Fruit fly (Drosophila melanogaster) whole organism, embryonic: ENCODE measurements around the gene sws.
A peak's percentile ranks its signal among the peaks of the same experiment; 100 is the strongest.

Source experiments
- Adf1 ChIP-seq: fragments of 200-800 bp; sonication (Bioruptor generic); IDR thresholded peaks from 2 replicates; pipeline ENCODE4 v1.3.6; 2022; ENCODE audit warnings: missing biosample characterization, missing genetic modification characterization
- CG11456 ChIP-seq: fragments of 200-800 bp; sonication (Bioruptor generic); IDR thresholded peaks from 3 replicates; pipeline ENCODE4 v1.3.6; 2022; ENCODE audit warnings: missing biosample characterization, missing genetic modification characterization
- CG13775 ChIP-seq: fragments of 200-800 bp; sonication (Bioruptor generic); optimal IDR thresholded peaks from 3 replicates; lab custom pipeline; 2017; ENCODE audit warnings: missing biosample characterization, mild to moderate bottlenecking, missing genetic modification characterization
- CG13894 ChIP-seq: fragments of 200-800 bp; sonication (Bioruptor generic); optimal IDR thresholded peaks from 3 replicates; lab custom pipeline; 2018; ENCODE audit warnings: missing biosample characterization, mild to moderate bottlenecking, missing genetic modification characterization, moderate library complexity
- CG1603 ChIP-seq: fragments of 200-800 bp; sonication (Bioruptor generic); optimal IDR thresholded peaks from 2 replicates; lab custom pipeline; 2019; ENCODE audit warnings: missing biosample characterization, mild to moderate bottlenecking, missing genetic modification characterization, moderate library complexity
- CG16863 ChIP-seq: fragments of 200-800 bp; sonication (Bioruptor generic); optimal IDR thresholded peaks from 3 replicates; lab custom pipeline; 2016; ENCODE audit warnings: missing biosample characterization, missing genetic modification characterization
- CG17328 ChIP-seq: fragments of 200-800 bp; sonication (Bioruptor generic); IDR thresholded peaks from 2 replicates; pipeline ENCODE4 v1.3.6; 2022; ENCODE audit warnings: missing biosample characterization, missing genetic modification characterization
- CG17568 ChIP-seq: fragments of 200-800 bp; sonication (Bioruptor generic); optimal IDR thresholded peaks from 2 replicates; lab custom pipeline; 2018; ENCODE audit warnings: missing biosample characterization, mild to moderate bottlenecking, missing genetic modification characterization, moderate library complexity
- CG30020 ChIP-seq: fragments of 200-800 bp; optimal IDR thresholded peaks from 2 replicates; lab custom pipeline; 2019; ENCODE audit warnings: missing biosample characterization, mild to moderate bottlenecking, missing genetic modification characterization, moderate library complexity
- CG31224 ChIP-seq: fragments of 200-800 bp; sonication (Bioruptor generic); IDR thresholded peaks from 2 replicates; pipeline ENCODE4 v1.3.6; 2022; ENCODE audit warnings: missing biosample characterization, missing genetic modification characterization
- CG32532 ChIP-seq: fragments of 200-800 bp; sonication (Bioruptor generic); IDR thresholded peaks from 2 replicates; pipeline ENCODE4 v1.3.6; 2022; ENCODE audit warnings: missing biosample characterization, missing genetic modification characterization
- CG3281 ChIP-seq: fragments of 200-800 bp; sonication (Bioruptor generic); optimal IDR thresholded peaks from 3 replicates; lab custom pipeline; 2017; ENCODE audit warnings: missing biosample characterization, mild to moderate bottlenecking, missing genetic modification characterization
- CG34422 ChIP-seq: fragments of 200-800 bp; sonication (Bioruptor generic); IDR thresholded peaks from 3 replicates; pipeline ENCODE4 v1.3.6; 2022; ENCODE audit warnings: missing biosample characterization, missing genetic modification characterization
- CG4282 ChIP-seq: fragments of 200-800 bp; sonication (Bioruptor generic); optimal IDR thresholded peaks from 2 replicates; lab custom pipeline; 2016; ENCODE audit warnings: missing biosample characterization, missing genetic modification characterization
- CG4707 ChIP-seq: fragments of 200-800 bp; sonication (Bioruptor generic); optimal IDR thresholded peaks from 2 replicates; lab custom pipeline; 2018; ENCODE audit warnings: missing biosample characterization, mild to moderate bottlenecking, missing genetic modification characterization, moderate library complexity
- CG5180 ChIP-seq: fragments of 200-800 bp; sonication (Bioruptor generic); optimal IDR thresholded peaks from 3 replicates; lab custom pipeline; 2017; ENCODE audit warnings: missing biosample characterization, missing genetic modification characterization, mild to moderate bottlenecking, moderate library complexity, missing genetic modification reagents
- CG7372 ChIP-seq: fragments of 200-800 bp; sonication (Bioruptor generic); IDR thresholded peaks from 2 replicates; pipeline ENCODE4 v1.3.6; 2022; ENCODE audit warnings: missing biosample characterization, missing genetic modification characterization
- CG9215 ChIP-seq: fragments of 200-800 bp; sonication (Bioruptor generic); IDR thresholded peaks from 2 replicates; pipeline ENCODE4 v1.3.6; 2022; ENCODE audit warnings: missing biosample characterization, missing genetic modification characterization
- CG9437 ChIP-seq: fragments of 200-800 bp; sonication (Bioruptor generic); optimal IDR thresholded peaks from 2 replicates; lab custom pipeline; 2018; ENCODE audit warnings: missing biosample characterization, mild to moderate bottlenecking, missing genetic modification characterization
- CG9876 ChIP-seq: fragments of 200-800 bp; sonication (Bioruptor generic); optimal IDR thresholded peaks from 2 replicates; lab custom pipeline; 2016; ENCODE audit warnings: missing biosample characterization, missing genetic modification characterization
- Dek ChIP-seq: fragments of 200-800 bp; sonication (Bioruptor generic); optimal IDR thresholded peaks from 3 replicates; lab custom pipeline; 2019; ENCODE audit warnings: missing biosample characterization, mild to moderate bottlenecking, missing genetic modification characterization, moderate library complexity
- Ets97D ChIP-seq: fragments of 200-800 bp; sonication (Bioruptor generic); optimal IDR thresholded peaks from 3 replicates; lab custom pipeline; 2016; ENCODE audit warnings: missing biosample characterization, missing genetic modification characterization
- HHEX ChIP-seq: fragments of 200-800 bp; sonication (Bioruptor generic); optimal IDR thresholded peaks from 3 replicates; lab custom pipeline; 2017; ENCODE audit warnings: missing biosample characterization, mild to moderate bottlenecking, missing genetic modification characterization, missing genetic modification reagents
- HLH54F ChIP-seq: fragments of 200-800 bp; sonication (Bioruptor generic); optimal IDR thresholded peaks from 3 replicates; lab custom pipeline; 2016; ENCODE audit warnings: missing biosample characterization, missing genetic modification characterization
- Hr51 ChIP-seq, 2 experiments: fragments of 200-800 bp; sonication (Bioruptor generic); optimal IDR thresholded peaks; 2 replicates in 1 of 2; 3 replicates in 1 of 2; lab custom pipeline; 2016 to 2018; ENCODE audit warnings: missing biosample characterization in 2 of 2, missing genetic modification characterization in 2 of 2, mild to moderate bottlenecking in 1 of 2, moderate library complexity in 1 of 2
- Hsf ChIP-seq: fragments of 200-800 bp; sonication (Bioruptor generic); optimal IDR thresholded peaks from 3 replicates; lab custom pipeline; 2016; ENCODE audit warnings: missing biosample characterization, missing genetic modification characterization
- Nf-YC ChIP-seq: fragments of 200-800 bp; optimal IDR thresholded peaks from 3 replicates; lab custom pipeline; 2019; ENCODE audit warnings: missing biosample characterization, mild to moderate bottlenecking, missing genetic modification characterization, moderate library complexity
- Sox100B ChIP-seq: fragments of 200-800 bp; sonication (Bioruptor generic); optimal IDR thresholded peaks from 3 replicates; lab custom pipeline; 2018; ENCODE audit warnings: missing biosample characterization, mild to moderate bottlenecking, missing genetic modification characterization
- al ChIP-seq: fragments of 200-800 bp; sonication (Bioruptor generic); IDR thresholded peaks from 2 replicates; pipeline ENCODE4 v1.3.6; 2022; ENCODE audit warnings: missing biosample characterization, missing genetic modification characterization
- cato ChIP-seq: fragments of 200-800 bp; sonication (Bioruptor generic); optimal IDR thresholded peaks from 2 replicates; lab custom pipeline; 2016; ENCODE audit warnings: missing biosample characterization, missing genetic modification characterization, borderline replicate concordance
- chm ChIP-seq: fragments of 200-800 bp; sonication (Bioruptor generic); IDR thresholded peaks from 2 replicates; pipeline ENCODE4 v1.3.6; 2022; ENCODE audit warnings: missing biosample characterization, missing genetic modification characterization
- dimm ChIP-seq: fragments of 200-800 bp; sonication (Bioruptor generic); IDR thresholded peaks from 2 replicates; pipeline ENCODE4 v1.3.6; 2022; ENCODE audit warnings: missing biosample characterization, missing genetic modification characterization
- dmrt11E ChIP-seq: fragments of 200-800 bp; sonication (Bioruptor generic); optimal IDR thresholded peaks from 3 replicates; lab custom pipeline; 2018; ENCODE audit warnings: missing biosample characterization, mild to moderate bottlenecking, missing genetic modification characterization, moderate library complexity
- dpn ChIP-seq, 2 experiments: fragments of 200-800 bp; sonication (Bioruptor generic); optimal IDR thresholded peaks; 3 replicates each; lab custom pipeline; 2016; ENCODE audit warnings: missing biosample characterization in 2 of 2, missing genetic modification characterization in 2 of 2
- eve ChIP-seq, 2 experiments: fragments of >200 bp; optimal IDR thresholded peaks; 2 replicates each; lab custom pipeline; 2017; ENCODE audit warnings: missing biosample characterization in 2 of 2, missing genetic modification characterization in 2 of 2
- grn ChIP-seq: fragments of 200-800 bp; sonication (Bioruptor generic); optimal IDR thresholded peaks from 3 replicates; lab custom pipeline; 2017; ENCODE audit warnings: missing biosample characterization, missing genetic modification characterization
- jumu ChIP-seq: fragments of 200-800 bp; sonication (Bioruptor generic); optimal IDR thresholded peaks from 3 replicates; lab custom pipeline; 2016; ENCODE audit warnings: missing biosample characterization, missing genetic modification characterization
- kah ChIP-seq: fragments of 200-800 bp; sonication (Bioruptor generic); optimal IDR thresholded peaks from 2 replicates; lab custom pipeline; 2018; ENCODE audit warnings: missing biosample characterization, mild to moderate bottlenecking, missing genetic modification characterization
- lilli ChIP-seq: fragments of 200-800 bp; sonication (Bioruptor generic); optimal IDR thresholded peaks from 3 replicates; lab custom pipeline; 2016; ENCODE audit warnings: missing biosample characterization, missing genetic modification characterization
- mam ChIP-seq: fragments of 200-800 bp; sonication (Bioruptor generic); optimal IDR thresholded peaks from 3 replicates; lab custom pipeline; 2016; ENCODE audit warnings: missing biosample characterization, missing genetic modification characterization
- nom ChIP-seq: fragments of 200-800 bp; sonication (Bioruptor generic); optimal IDR thresholded peaks from 2 replicates; lab custom pipeline; 2017; ENCODE audit warnings: missing biosample characterization, missing genetic modification characterization, mild to moderate bottlenecking, moderate library complexity, missing genetic modification reagents
- onecut ChIP-seq: fragments of 200-800 bp; sonication (Bioruptor generic); IDR thresholded peaks from 2 replicates; pipeline ENCODE4 v1.3.6; 2022; ENCODE audit warnings: missing biosample characterization, missing genetic modification characterization
- pho ChIP-seq: fragments of 200-800 bp; sonication (Bioruptor generic); optimal IDR thresholded peaks from 2 replicates; lab custom pipeline; 2016; ENCODE audit warnings: missing biosample characterization, missing genetic modification characterization
- row ChIP-seq: fragments of 200-800 bp; sonication (Bioruptor generic); IDR thresholded peaks from 3 replicates; pipeline ENCODE4 v1.3.6; 2022; ENCODE audit warnings: missing biosample characterization, missing genetic modification characterization
- salm ChIP-seq: fragments of 200-800 bp; sonication (Bioruptor generic); optimal IDR thresholded peaks from 2 replicates; lab custom pipeline; 2018; ENCODE audit warnings: missing biosample characterization, mild to moderate bottlenecking, missing genetic modification characterization
- slp2 ChIP-seq: fragments of 200-800 bp; sonication (Bioruptor generic); optimal IDR thresholded peaks from 2 replicates; lab custom pipeline; 2016; ENCODE audit warnings: missing biosample characterization, missing genetic modification characterization
- sob ChIP-seq: fragments of 200-800 bp; sonication (Bioruptor generic); IDR thresholded peaks from 2 replicates; pipeline ENCODE4 v1.3.6; 2022; ENCODE audit warnings: missing biosample characterization, missing genetic modification characterization
- sqz ChIP-seq: fragments of 200-800 bp; sonication (Bioruptor generic); optimal IDR thresholded peaks from 3 replicates; lab custom pipeline; 2018; ENCODE audit warnings: missing biosample characterization, mild to moderate bottlenecking, missing genetic modification characterization
- wek ChIP-seq: fragments of 200-800 bp; sonication (Bioruptor generic); optimal IDR thresholded peaks from 3 replicates; lab custom pipeline; 2018; ENCODE audit warnings: missing biosample characterization, mild to moderate bottlenecking, missing genetic modification characterization, moderate library complexity
- wor ChIP-seq: fragments of 200-800 bp; sonication (Bioruptor generic); IDR thresholded peaks from 2 replicates; pipeline ENCODE4 v1.3.6; 2022; ENCODE audit warnings: missing biosample characterization, missing genetic modification characterization
- zfh2 ChIP-seq: fragments of 200-800 bp; sonication (Bioruptor generic); optimal IDR thresholded peaks from 2 replicates; lab custom pipeline; 2016; ENCODE audit warnings: missing biosample characterization, missing genetic modification characterization

The sws gene

DNA sequence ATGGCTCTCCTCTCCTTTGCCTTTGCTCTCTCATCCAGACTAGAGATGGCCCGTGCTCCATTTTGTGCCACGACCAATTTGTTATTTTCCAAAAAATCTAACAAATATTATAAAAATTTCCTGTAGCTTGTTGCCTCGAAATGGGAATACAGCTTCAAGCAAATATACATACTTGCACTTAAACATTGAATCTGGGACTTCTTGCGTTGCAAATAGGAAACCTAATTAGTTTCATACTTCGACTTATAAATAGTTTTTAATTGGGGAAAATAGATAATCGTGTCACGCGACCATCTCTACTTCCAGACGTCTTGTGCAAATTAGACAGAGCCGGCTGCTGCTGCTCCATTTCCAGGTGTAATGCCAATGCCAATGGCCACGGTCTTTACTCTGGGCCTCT, 2.4 kb upstream of the sws start (continued):
- TF ChIP-seq CG4282 (GFP tag; lab: Kevin White, UChicago) (no peak), dpn (GFP tag; optimal IDR thresholded peaks at IDR 0.05; lab: Kevin White, UChicago) (peak in 1 of 2 experiments; percentile 31), sqz (GFP tag; lab: Kevin White, UChicago) (peak; percentile 0), row (peak; percentile 76), lilli (peak; percentile 68), pho (GFP tag; lab: Kevin White, UChicago) (peak; percentile 52), Adf1 (no peak), CG30020 (tag; lab: Kevin White, UChicago) (no peak), chm (GFP tag; lab: Robert Waterston, UW) (no peak), nom (GFP tag; lab: Kevin White, UChicago) (peak; percentile 73), CG1603 (peak; percentile 39), dimm (GFP tag; lab: Robert Waterston, UW) (no peak), CG16863 (GFP tag; lab: Kevin White, UChicago) (no peak), CG31224 (GFP tag; lab: Robert Waterston, UW) (peak; percentile 32; the same call in 1 of the 2 replicates), CG11456 (no peak), CG5180 (GFP tag; lab: Kevin White, UChicago) (peak; percentile 4), Hr51 (GFP tag; optimal IDR thresholded peaks at IDR 0.05; lab: Kevin White, UChicago) (peak in 1 of 2 experiments; percentile 62), Nf-YC (tag; lab: Kevin White, UChicago) (peak; percentile 18), HHEX (GFP tag; lab: Kevin White, UChicago) (peak; percentile 34), onecut (GFP tag; lab: Robert Waterston, UW) (peak; percentile 48), wek (GFP tag; lab: Kevin White, UChicago) (no peak), al (GFP tag; lab: Robert Waterston, UW) (0 out of 2 replicates have a peak, but pooled peaks have one; percentile 15), Ets97D (GFP tag; lab: Kevin White, UChicago) (no peak), wor (GFP tag; lab: Robert Waterston, UW) (no peak), CG13894 (tag; lab: Kevin White, UChicago) (peak; percentile 73), cato (GFP tag; lab: Kevin White, UChicago) (no peak), mam (GFP tag; lab: Kevin White, UChicago) (peak; percentile 57), salm (no peak), Hsf (GFP tag; lab: Kevin White, UChicago) (peak; percentile 48), slp2 (GFP tag; lab: Kevin White, UChicago) (peak; percentile 19), Dek (tag; lab: Kevin White, UChicago) (peak; percentile 49), CG34422 (GFP tag; lab: Robert Waterston, UW) (0 out of 3 replicates have a peak, but pooled peaks have one; percentile 29), CG4707 (GFP tag; lab: Kevin White, UChicago) (no peak), CG17328 (no peak), Sox100B (GFP tag; lab: Kevin White, UChicago) (peak; percentile 49), CG3281 (GFP tag; lab: Kevin White, UChicago) (peak; percentile 43), kah (GFP tag; lab: Kevin White, UChicago) (no peak), sob (no peak; the same call in 1 of the 2 replicates), dmrt11E (tag; lab: Kevin White, UChicago) (peak; percentile 40), CG13775 (GFP tag; lab: Kevin White, UChicago) (peak; percentile 41), CG7372 (GFP tag; lab: Robert Waterston, UW) (0 out of 2 replicates have a peak, but pooled peaks have one; percentile 9), zfh2 (peak; percentile 55), CG9437 (GFP tag; lab: Kevin White, UChicago) (peak; percentile 13), CG17568 (GFP tag; lab: Kevin White, UChicago) (peak; percentile 8), jumu (GFP tag; lab: Kevin White, UChicago) (peak; percentile 15), CG32532 (peak; percentile 9; the same call in 1 of the 2 replicates), grn (no peak), HLH54F (peak; percentile 37), CG9215 (0 out of 2 replicates have a peak, but pooled peaks have one; percentile 18), CG9876 (GFP tag; lab: Kevin White, UChicago) (no peak), eve (GFP tag; optimal IDR thresholded peaks at IDR 0.05; lab: Kevin White, UChicago) (peak in 1 of 2 experiments; percentile 53)
